Fruit fly (Drosophila melanogaster) whole organism, embryonic: ENCODE data around the gene Art1.

Experiments used
- CG7372 ChIP-seq: fragments of 200-800 bp; sonication (Bioruptor generic); IDR thresholded peaks from 2 replicates; pipeline ENCODE4 v1.3.6; 2022; ENCODE audit warnings: missing biosample characterization, missing genetic modification characterization
- CrebB ChIP-seq: fragments of 200-800 bp; sonication (Bioruptor generic); optimal IDR thresholded peaks from 3 replicates; lab custom pipeline; 2018; ENCODE audit warnings: missing biosample characterization, mild to moderate bottlenecking, missing genetic modification characterization
- Gug ChIP-seq: fragments of 200-800 bp; sonication (Bioruptor generic); IDR thresholded peaks from 4 replicates; pipeline ENCODE4 v1.3.6; 2022; ENCODE audit warnings: missing biosample characterization, missing genetic modification characterization

dm6 chr3R:10836924-10837323, 48.9 kb upstream of the Art1 start:
- TF ChIP-seq Gug (GFP tag; lab: Robert Waterston, UW) (no peak), CrebB (tag; lab: Kevin White, UChicago) (no peak), CG7372 (GFP tag; lab: Robert Waterston, UW) (no peak)
